Worm (Caenorhabditis elegans) whole organism, young adult: Measurements from ENCODE around the gene fbxa-218.

Experiments used
- B0019.2 ChIP-seq: fragments of 200-800 bp; sonication (Bioruptor generic); conservative IDR thresholded peaks from 2 replicates; pipeline ENCODE4 v1.3.6; 2022; ENCODE audit warnings: missing genetic modification reagents, missing genetic modification characterization, missing compliant biosample characterization
- B0336.3 ChIP-seq: fragments of 200-800 bp; sonication (Bioruptor generic); IDR thresholded peaks from 2 replicates; pipeline ENCODE4 v1.3.6; 2022; ENCODE audit warnings: missing genetic modification characterization, missing compliant biosample characterization
- C06A6.2 ChIP-seq: fragments of 200-800 bp; sonication (Bioruptor generic); conservative IDR thresholded peaks from 2 replicates; pipeline ENCODE4 v1.3.6; 2022; ENCODE audit warnings: missing genetic modification characterization, missing compliant biosample characterization
- F23B12.7 ChIP-seq: sonication (generic microtip); optimal IDR thresholded peaks from 2 replicates; lab custom pipeline; 2017; ENCODE audit warnings: missing genetic modification characterization, mild to moderate bottlenecking, missing compliant biosample characterization, antibody characterized with exemption, moderate library complexity; ENCODE audit not compliant: insufficient read depth
- F33H1.4 ChIP-seq: fragments of 200-800 bp; sonication (Bioruptor generic); IDR thresholded peaks from 2 replicates; pipeline ENCODE4 v1.3.6; 2022; ENCODE audit warnings: missing genetic modification reagents, missing genetic modification characterization, missing compliant biosample characterization
- F57C9.4 ChIP-seq: sonication (generic microtip); optimal IDR thresholded peaks from 2 replicates; lab custom pipeline; 2017; ENCODE audit warnings: mild to moderate bottlenecking, missing genetic modification characterization, missing compliant biosample characterization
- K11D2.4 ChIP-seq: fragments of 200-800 bp; sonication (Bioruptor generic); IDR thresholded peaks from 2 replicates; pipeline ENCODE4 v1.3.6; 2022; ENCODE audit warnings: missing genetic modification reagents, missing genetic modification characterization, missing compliant biosample characterization
- Y53F4B.3 ChIP-seq: fragments of 200-800 bp; sonication (Bioruptor generic); IDR thresholded peaks from 2 replicates; pipeline ENCODE4 v1.3.6; 2022; ENCODE audit warnings: missing genetic modification reagents, missing genetic modification characterization, missing compliant biosample characterization
- Y53G8AR.9 ChIP-seq: fragments of 200-800 bp; sonication (Bioruptor generic); conservative IDR thresholded peaks from 2 replicates; pipeline ENCODE4 v1.3.6; 2022; ENCODE audit warnings: missing genetic modification reagents, missing genetic modification characterization, missing compliant biosample characterization
- Y67H2A.10 ChIP-seq: fragments of 200-800 bp; sonication (Bioruptor generic); conservative IDR thresholded peaks from 2 replicates; pipeline ENCODE4 v1.3.6; 2022; ENCODE audit warnings: missing genetic modification reagents, missing genetic modification characterization, missing compliant biosample characterization
- Y95B8A.8 ChIP-seq: fragments of 200-800 bp; sonication (Bioruptor generic); IDR thresholded peaks from 2 replicates; pipeline ENCODE4 v1.3.6; 2022; ENCODE audit warnings: missing genetic modification reagents, missing genetic modification characterization, missing compliant biosample characterization
- ZK185.1 ChIP-seq: sonication (generic microtip); optimal IDR thresholded peaks from 2 replicates; lab custom pipeline; 2016; ENCODE audit warnings: mild to moderate bottlenecking, missing genetic modification characterization, missing compliant biosample characterization; ENCODE audit not compliant: poor library complexity, severe bottlenecking
- akir-1 ChIP-seq: fragments of 200-800 bp; sonication (Bioruptor generic); optimal IDR thresholded peaks from 2 replicates; lab custom pipeline; 2018; ENCODE audit warnings: mild to moderate bottlenecking, missing genetic modification characterization, moderate library complexity, missing compliant biosample characterization
- aptf-2 ChIP-seq: fragments of 200-800 bp; sonication (Bioruptor generic); conservative IDR thresholded peaks from 2 replicates; pipeline ENCODE4 v1.3.6; 2022; ENCODE audit warnings: missing genetic modification reagents, missing genetic modification characterization, missing compliant biosample characterization
- athp-1 ChIP-seq: sonication (generic microtip); optimal IDR thresholded peaks from 2 replicates; lab custom pipeline; 2017; ENCODE audit warnings: mild to moderate bottlenecking, missing genetic modification characterization, missing compliant biosample characterization
- ccch-3 ChIP-seq: fragments of 200-800 bp; sonication (Bioruptor generic); optimal IDR thresholded peaks from 2 replicates; lab custom pipeline; 2018; ENCODE audit warnings: mild to moderate bottlenecking, missing genetic modification characterization, missing compliant biosample characterization
- cebp-1 ChIP-seq, 2 experiments: fragments of 200-800 bp in 1 of 2; sonication (Bioruptor generic) in 1 of 2; sonication (generic microtip) in 1 of 2; IDR thresholded peaks in 1 of 2; optimal IDR thresholded peaks in 1 of 2; 2 replicates each; pipeline versions ENCODE4 v1.3.6 to Lab custom; 2017 to 2022; ENCODE audit warnings: missing compliant biosample characterization in 2 of 2, missing genetic modification characterization in 2 of 2, mild to moderate bottlenecking in 1 of 2, missing genetic modification reagents in 1 of 2, moderate library complexity in 1 of 2
- cebp-2 ChIP-seq: fragments of 200-800 bp; sonication (Bioruptor generic); IDR thresholded peaks from 2 replicates; pipeline ENCODE4 v1.3.6; 2022; ENCODE audit warnings: missing genetic modification characterization, missing compliant biosample characterization
- ceh-91 ChIP-seq: fragments of 200-800 bp; sonication (Bioruptor generic); IDR thresholded peaks from 2 replicates; pipeline ENCODE4 v1.3.6; 2022; ENCODE audit warnings: missing genetic modification reagents, missing genetic modification characterization, missing compliant biosample characterization
- egrh-3 ChIP-seq: fragments of 200-800 bp; sonication (Bioruptor generic); IDR thresholded peaks from 2 replicates; pipeline ENCODE4 v1.3.6; 2022; ENCODE audit warnings: missing genetic modification reagents, missing genetic modification characterization, missing compliant biosample characterization
- fkh-3 ChIP-seq: sonication (generic microtip); optimal IDR thresholded peaks from 2 replicates; lab custom pipeline; 2016; ENCODE audit warnings: mild to moderate bottlenecking, missing genetic modification characterization, missing compliant biosample characterization
- hmg-1.2 ChIP-seq: fragments of 200-800 bp; sonication (Bioruptor generic); IDR thresholded peaks from 2 replicates; pipeline ENCODE4 v1.3.6; 2022; ENCODE audit warnings: missing genetic modification reagents, missing genetic modification characterization, missing compliant biosample characterization
- hrde-1 ChIP-seq: sonication (generic microtip); optimal IDR thresholded peaks from 2 replicates; lab custom pipeline; 2016; ENCODE audit warnings: missing genetic modification characterization, mild to moderate bottlenecking, missing compliant biosample characterization, moderate library complexity, missing genotype, missing genetic modification reagents, borderline replicate concordance
- hsf-1 ChIP-seq: fragments of 200-800 bp; sonication (Bioruptor generic); IDR thresholded peaks from 2 replicates; pipeline ENCODE4 v1.3.6; 2022; ENCODE audit warnings: missing genetic modification reagents, missing genetic modification characterization, missing compliant biosample characterization
- lag-1 ChIP-seq: fragments of 200-800 bp; sonication (Bioruptor generic); IDR thresholded peaks from 2 replicates; pipeline ENCODE4 v1.3.6; 2022; ENCODE audit warnings: missing genetic modification reagents, missing genetic modification characterization, missing compliant biosample characterization
- lin-26 ChIP-seq: fragments of 200-800 bp; sonication (Bioruptor generic); IDR thresholded peaks from 2 replicates; pipeline ENCODE4 v1.3.6; 2022; ENCODE audit warnings: missing genetic modification reagents, missing genetic modification characterization, missing compliant biosample characterization
- lin-35 ChIP-seq, 3 experiments: fragments of 150-350 bp in 2 of 3; sonication (generic microtip) in 1 of 3; optimal IDR thresholded peaks; 2 replicates each; lab custom pipeline; 2014 to 2018; ENCODE audit warnings: missing biosample characterization in 3 of 3, missing genetic modification characterization in 3 of 3, missing genetic modification reagents in 3 of 3
- madf-8 ChIP-seq: fragments of 200-800 bp; sonication (Bioruptor generic); conservative IDR thresholded peaks from 2 replicates; pipeline ENCODE4 v1.3.6; 2022; ENCODE audit warnings: missing genetic modification reagents, missing genetic modification characterization, missing compliant biosample characterization
- mel-28 ChIP-seq: sonication (generic microtip); optimal IDR thresholded peaks from 2 replicates; lab custom pipeline; 2016; ENCODE audit warnings: borderline replicate concordance, mild to moderate bottlenecking, missing genetic modification characterization, missing compliant biosample characterization
- nhr-80 ChIP-seq: sonication (generic microtip); optimal IDR thresholded peaks from 2 replicates; lab custom pipeline; 2016; ENCODE audit warnings: missing genetic modification characterization, missing compliant biosample characterization
- rcor-1 ChIP-seq: fragments of 200-800 bp; sonication (Bioruptor generic); IDR thresholded peaks from 2 replicates; pipeline ENCODE4 v1.3.6; 2022; ENCODE audit warnings: missing genetic modification reagents, missing genetic modification characterization, missing compliant biosample characterization
- rpc-1 ChIP-seq, 2 experiments: fragments of 150-350 bp in 1 of 2; sonication (generic microtip) in 1 of 2; optimal IDR thresholded peaks; 2 replicates each; lab custom pipeline; 2014 to 2018; ENCODE audit warnings: missing biosample characterization in 1 of 2, missing genetic modification characterization in 1 of 2, missing genetic modification reagents in 1 of 2, missing genotype in 1 of 2
- snpc-3.4 ChIP-seq: sonication (generic microtip); optimal IDR thresholded peaks from 2 replicates; lab custom pipeline; 2017; ENCODE audit warnings: missing genetic modification characterization, mild to moderate bottlenecking, missing compliant biosample characterization, antibody characterized with exemption, moderate library complexity, missing genotype, missing genetic modification reagents
- tbp1 ChIP-seq: fragments of 200-800 bp; sonication (Bioruptor generic); optimal IDR thresholded peaks from 2 replicates; lab custom pipeline; 2018; ENCODE audit warnings: mild to moderate bottlenecking, missing genetic modification characterization, missing compliant biosample characterization
- xnd-1 ChIP-seq: sonication (generic microtip); optimal IDR thresholded peaks from 2 replicates; lab custom pipeline; 2016; ENCODE audit warnings: missing genotype, missing genetic modification reagents, missing genetic modification characterization, missing compliant biosample characterization
- zfh-2 ChIP-seq: fragments of 200-800 bp; sonication (Bioruptor generic); conservative IDR thresholded peaks from 2 replicates; pipeline ENCODE4 v1.3.6; 2022; ENCODE audit warnings: missing genetic modification reagents, missing genetic modification characterization, missing compliant biosample characterization
- ztf-25 ChIP-seq: fragments of 200-800 bp; sonication (Bioruptor generic); IDR thresholded peaks from 2 replicates; pipeline ENCODE4 v1.3.6; 2022; ENCODE audit warnings: missing genetic modification reagents, missing genetic modification characterization, missing compliant biosample characterization
- ztf-28 ChIP-seq: fragments of 200-800 bp; sonication (Bioruptor generic); IDR thresholded peaks from 2 replicates; pipeline ENCODE4 v1.3.6; 2022; ENCODE audit warnings: missing genetic modification reagents, missing genetic modification characterization, missing compliant biosample characterization

Gene fbxa-218

DNA sequence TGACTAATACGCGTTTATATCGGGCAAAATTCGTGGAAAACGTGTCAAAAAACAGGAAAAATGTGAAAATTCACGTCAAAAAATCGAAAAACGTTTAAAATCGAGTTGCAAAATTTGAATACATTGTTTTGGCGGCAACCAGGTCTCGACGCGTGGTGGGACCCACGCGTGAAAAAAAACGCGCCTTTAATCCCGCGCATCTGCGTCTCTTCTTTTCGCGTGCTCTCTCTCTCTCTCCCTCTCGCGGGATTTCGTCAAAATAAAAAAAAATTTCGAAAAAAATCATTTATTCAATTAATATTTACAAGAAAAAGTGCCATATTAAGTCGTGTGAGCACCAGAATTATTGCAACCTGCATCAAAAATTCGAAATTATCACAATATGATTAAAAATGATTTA is 17.0 kb downstream of the fbxa-218 start, which contains the start of gene ani-1 (continued):
- TF ChIP-seq hsf-1 (peak; percentile 38; the same call in 1 of the 2 replicates), Y53F4B.3 (GFP tag; lab: Robert Waterston, UW) (0 out of 2 replicates have a peak, but pooled peaks have one; percentile 42), Y53G8AR.9 (GFP tag; lab: Robert Waterston, UW) (peak; percentile 57; the same call in 1 of the 2 replicates), B0019.2 (GFP tag; lab: Robert Waterston, UW) (peak; percentile 80), xnd-1 (tag; lab: Kevin White, UChicago) (peak; percentile 72), zfh-2 (GFP tag; lab: Robert Waterston, UW) (peak; percentile 52; the same call in 1 of the 2 replicates), hmg-1.2 (GFP tag; lab: Robert Waterston, UW) (peak; percentile 97), K11D2.4 (GFP tag; lab: Robert Waterston, UW) (peak; percentile 66; the same call in 1 of the 2 replicates), athp-1 (tag; lab: Kevin White, UChicago) (peak; percentile 38), tbp1 (peak; percentile 57), egrh-3 (GFP tag; lab: Robert Waterston, UW) (peak; percentile 49; the same call in 1 of the 2 replicates), lin-26 (0 out of 2 replicates have a peak, but pooled peaks have one; percentile 8), lag-1 (GFP tag; lab: Robert Waterston, UW) (no peak), F33H1.4 (peak; percentile 94), C06A6.2 (GFP tag; lab: Robert Waterston, UW) (peak; percentile 32; the same call in 1 of the 2 replicates), ceh-91 (GFP tag; lab: Robert Waterston, UW) (peak; percentile 85), fkh-3 (tag; lab: Kevin White, UChicago) (no peak), hrde-1 (tag; lab: Kevin White, UChicago) (peak; percentile 9), aptf-2 (0 out of 2 replicates have a peak, but pooled peaks have one; percentile 30), lin-35 (GFP tag; optimal IDR thresholded peaks at IDR 0.05; lab: Kevin White, UChicago) (peak in 2 of 3 experiments; percentile 30 to 65), snpc-3.4 (tag; lab: Kevin White, UChicago) (peak; percentile 68), ztf-25 (GFP tag; lab: Robert Waterston, UW) (no peak), Y67H2A.10 (0 out of 2 replicates have a peak, but pooled peaks have one; percentile 32), akir-1 (GFP tag; lab: Kevin White, UChicago) (no peak), F23B12.7 (tag; lab: Kevin White, UChicago) (no peak), madf-8 (peak; percentile 82), B0336.3 (GFP tag; lab: Robert Waterston, UW) (peak; percentile 62), ccch-3 (GFP tag; lab: Kevin White, UChicago) (no peak), Y95B8A.8 (GFP tag; lab: Robert Waterston, UW) (peak; percentile 73; the same call in 1 of the 2 replicates)
- TF ChIP-seq, all 124 proteins: peak for 50

DNA sequence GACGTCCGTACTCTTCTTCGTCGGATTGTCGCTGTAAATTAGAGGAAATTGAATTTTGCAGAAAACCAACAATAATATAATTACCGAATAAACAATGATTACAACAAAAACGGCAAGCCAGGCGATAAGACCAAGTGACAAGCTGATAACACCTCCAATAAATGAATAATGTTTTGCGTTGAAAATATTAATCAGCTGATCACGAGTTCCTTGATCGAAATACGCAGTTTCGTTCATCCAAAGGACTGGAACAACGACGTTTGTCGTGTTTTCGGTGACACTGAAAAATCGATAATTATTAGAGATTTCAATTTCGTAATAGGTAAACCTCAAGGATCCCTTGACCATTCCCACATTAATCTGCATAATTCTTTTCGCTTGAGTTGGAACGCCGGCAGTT is 17.5 kb downstream of the fbxa-218 start:
- TF ChIP-seq zfh-2 (GFP tag; lab: Robert Waterston, UW) (no peak), rpc-1 (optimal IDR thresholded peaks at IDR 0.05; lab: Kevin White, UChicago) (no peak), rpc-1 (tag; optimal IDR thresholded peaks at IDR 0.05; lab: Kevin White, UChicago) (no peak), cebp-1 (GFP tag; IDR thresholded peaks at IDR 0.05; lab: Robert Waterston, UW) (no peak), cebp-1 (tag; optimal IDR thresholded peaks at IDR 0.05; lab: Kevin White, UChicago) (peak; percentile 2), ztf-28 (GFP tag; lab: Robert Waterston, UW) (no peak), cebp-2 (GFP tag; lab: Robert Waterston, UW) (no peak), rcor-1 (peak; percentile 34; the same call in 1 of the 2 replicates), tbp1 (no peak), F57C9.4 (tag; lab: Kevin White, UChicago) (no peak), nhr-80 (tag; lab: Kevin White, UChicago) (peak; percentile 37), mel-28 (tag; lab: Kevin White, UChicago) (no peak), K11D2.4 (GFP tag; lab: Robert Waterston, UW) (no peak), ZK185.1 (no peak)
- TF ChIP-seq, all 124 proteins: peak for 3
